Fruit fly (Drosophila melanogaster) whole organism, prepupa: Measurements from ENCODE around the gene nbs.

ENCODE experiments used
- CG10631 ChIP-seq: fragments of 200-800 bp; sonication (Bioruptor generic); optimal IDR thresholded peaks from 2 replicates; lab custom pipeline; 2016; ENCODE audit warnings: missing biosample characterization, missing genetic modification characterization
- CG3032 ChIP-seq: fragments of 200-800 bp; optimal IDR thresholded peaks from 2 replicates; lab custom pipeline; 2019; ENCODE audit warnings: missing biosample characterization, mild to moderate bottlenecking, missing genetic modification characterization, moderate library complexity
- Eip75B ChIP-seq: fragments of 200-800 bp; sonication (Bioruptor generic); optimal IDR thresholded peaks from 3 replicates; lab custom pipeline; 2016; ENCODE audit warnings: missing biosample characterization, missing genetic modification characterization
- Eip78C ChIP-seq: fragments of 200-800 bp; sonication (Bioruptor generic); peaks from one replicate; lab custom pipeline; 2016; ENCODE audit warnings: missing biosample characterization, missing genetic modification characterization
- Sox102F ChIP-seq: fragments of 200-800 bp; sonication (Bioruptor generic); optimal IDR thresholded peaks from 2 replicates; lab custom pipeline; 2016; ENCODE audit warnings: missing biosample characterization, mild to moderate bottlenecking, missing genetic modification characterization
- Sox15 ChIP-seq: fragments of 200-800 bp; sonication (Bioruptor generic); optimal IDR thresholded peaks from 3 replicates; lab custom pipeline; 2016; ENCODE audit warnings: missing biosample characterization, missing genetic modification characterization
- fd85E ChIP-seq: fragments of 200-800 bp; sonication (Bioruptor generic); optimal IDR thresholded peaks from 3 replicates; lab custom pipeline; 2016; ENCODE audit warnings: missing biosample characterization, missing genetic modification characterization
- pdm3 ChIP-seq: fragments of 200-800 bp; sonication (Bioruptor generic); optimal IDR thresholded peaks from 3 replicates; lab custom pipeline; 2016; ENCODE audit warnings: missing biosample characterization, missing genetic modification characterization
- vri ChIP-seq: fragments of 200-800 bp; sonication (Bioruptor generic); optimal IDR thresholded peaks from 3 replicates; lab custom pipeline; 2016; ENCODE audit warnings: missing biosample characterization, mild to moderate bottlenecking, missing genetic modification characterization

dm6 chr3L:9704162-9704748, 18.7 kb downstream of the nbs start, which contains the start of gene CG16711:
- TF ChIP-seq vri (GFP tag; lab: Kevin White, UChicago): no peak
- no peak for TF ChIP-seq Eip78C (GFP tag; lab: Kevin White, UChicago)
- no peak for TF ChIP-seq pdm3 (GFP tag; lab: Kevin White, UChicago)
- TF ChIP-seq Sox102F: no peak
- TF ChIP-seq fd85E (GFP tag; lab: Kevin White, UChicago): no peak
- TF ChIP-seq Sox15 (GFP tag; lab: Kevin White, UChicago): no peak
- no peak for TF ChIP-seq CG10631
- TF ChIP-seq CG3032 (tag; lab: Kevin White, UChicago): no peak
- TF ChIP-seq Eip75B (GFP tag; lab: Kevin White, UChicago): no peak
